Worm (Caenorhabditis elegans): ENCODE data around the gene egas-1.

ce11 chrV:18627445-18627844 lies 12.7 kb upstream of the egas-1 start:
- no peak for TF ChIP-seq ceh-30 (tag; optimal IDR thresholded peaks at IDR 0.05)
- TF ChIP-seq ama-1 (optimal IDR thresholded peaks at IDR 0.05) = no peak
